Fruit fly (Drosophila melanogaster) whole organism, embryonic: Measurements from ENCODE around the gene Cpr30B.
A peak's percentile ranks its signal among the peaks of the same experiment; 100 is the strongest.

ENCODE experiments used
- Abd-B ChIP-seq: fragments of 200-800 bp; sonication (Bioruptor generic); optimal IDR thresholded peaks from 2 replicates; lab custom pipeline; 2018; ENCODE audit warnings: missing biosample characterization, mild to moderate bottlenecking, missing genetic modification characterization, moderate library complexity
- Blimp-1 ChIP-seq: fragments of 200-800 bp; sonication (Bioruptor generic); optimal IDR thresholded peaks from 3 replicates; lab custom pipeline; 2018; ENCODE audit warnings: missing biosample characterization, missing genetic modification characterization, mild to moderate bottlenecking, moderate library complexity, missing genetic modification reagents
- BtbVII ChIP-seq: fragments of 200-800 bp; sonication (Bioruptor generic); optimal IDR thresholded peaks from 3 replicates; lab custom pipeline; 2017; ENCODE audit warnings: missing biosample characterization, mild to moderate bottlenecking, missing genetic modification characterization
- CG10267 ChIP-seq: fragments of 200-800 bp; sonication (Bioruptor generic); optimal IDR thresholded peaks from 2 replicates; lab custom pipeline; 2018; ENCODE audit warnings: missing biosample characterization, mild to moderate bottlenecking, missing genetic modification characterization, moderate library complexity
- CG10565 ChIP-seq: fragments of 200-800 bp; sonication (Bioruptor generic); optimal IDR thresholded peaks from 3 replicates; lab custom pipeline; 2016; ENCODE audit warnings: missing biosample characterization, mild to moderate bottlenecking, missing genetic modification characterization
- CG12071 ChIP-seq: fragments of 200-800 bp; sonication (Bioruptor generic); optimal IDR thresholded peaks from 3 replicates; lab custom pipeline; 2018; ENCODE audit warnings: missing biosample characterization, mild to moderate bottlenecking, missing genetic modification characterization
- CG13123 ChIP-seq: fragments of 200-800 bp; sonication (Bioruptor generic); optimal IDR thresholded peaks from 2 replicates; lab custom pipeline; 2016; ENCODE audit warnings: missing biosample characterization, missing genetic modification characterization
- CG13296 ChIP-seq: fragments of 200-800 bp; sonication (Bioruptor generic); optimal IDR thresholded peaks from 3 replicates; lab custom pipeline; 2018; ENCODE audit warnings: missing biosample characterization, mild to moderate bottlenecking, missing genetic modification characterization
- CG14050 ChIP-seq: fragments of 200-800 bp; sonication (Bioruptor generic); IDR thresholded peaks from 3 replicates; pipeline ENCODE4 v1.3.6; 2022; ENCODE audit warnings: missing biosample characterization, missing genetic modification characterization
- CG14667 ChIP-seq: fragments of 200-800 bp; sonication (Bioruptor generic); IDR thresholded peaks from 2 replicates; pipeline ENCODE4 v1.3.6; 2022; ENCODE audit warnings: missing biosample characterization, missing genetic modification characterization
- CG14710 ChIP-seq: fragments of 200-800 bp; sonication (Bioruptor generic); optimal IDR thresholded peaks from 3 replicates; lab custom pipeline; 2019; ENCODE audit warnings: missing biosample characterization, mild to moderate bottlenecking, missing genetic modification characterization, moderate library complexity
- CG1603 ChIP-seq: fragments of 200-800 bp; sonication (Bioruptor generic); optimal IDR thresholded peaks from 2 replicates; lab custom pipeline; 2019; ENCODE audit warnings: missing biosample characterization, mild to moderate bottlenecking, missing genetic modification characterization, moderate library complexity
- CG17328 ChIP-seq: fragments of 200-800 bp; sonication (Bioruptor generic); IDR thresholded peaks from 2 replicates; pipeline ENCODE4 v1.3.6; 2022; ENCODE audit warnings: missing biosample characterization, missing genetic modification characterization
- CG30020 ChIP-seq: fragments of 200-800 bp; optimal IDR thresholded peaks from 2 replicates; lab custom pipeline; 2019; ENCODE audit warnings: missing biosample characterization, mild to moderate bottlenecking, missing genetic modification characterization, moderate library complexity
- CG31224 ChIP-seq: fragments of 200-800 bp; sonication (Bioruptor generic); IDR thresholded peaks from 2 replicates; pipeline ENCODE4 v1.3.6; 2022; ENCODE audit warnings: missing biosample characterization, missing genetic modification characterization
- CG3163 ChIP-seq: fragments of 200-800 bp; sonication (Bioruptor generic); optimal IDR thresholded peaks from 3 replicates; lab custom pipeline; 2016; ENCODE audit warnings: missing biosample characterization, missing genetic modification characterization
- CG3407 ChIP-seq: fragments of 200-800 bp; sonication (Bioruptor generic); optimal IDR thresholded peaks from 2 replicates; lab custom pipeline; 2018; ENCODE audit warnings: missing biosample characterization, mild to moderate bottlenecking, missing genetic modification characterization
- CG34376 ChIP-seq: fragments of 200-800 bp; sonication (Bioruptor generic); optimal IDR thresholded peaks from 2 replicates; lab custom pipeline; 2018; ENCODE audit warnings: missing biosample characterization, mild to moderate bottlenecking, missing genetic modification characterization
- CG4328 ChIP-seq: fragments of 200-800 bp; sonication (Bioruptor generic); optimal IDR thresholded peaks from 3 replicates; lab custom pipeline; 2017; ENCODE audit warnings: missing biosample characterization, missing genetic modification reagents, missing genetic modification characterization
- CG4360 ChIP-seq: fragments of 200-800 bp; sonication (Bioruptor generic); IDR thresholded peaks from 2 replicates; pipeline ENCODE4 v1.3.6; 2022; ENCODE audit warnings: missing biosample characterization, missing genetic modification characterization
- CG4617 ChIP-seq: fragments of 200-800 bp; sonication (Bioruptor generic); optimal IDR thresholded peaks from 3 replicates; lab custom pipeline; 2016; ENCODE audit warnings: missing biosample characterization, missing genetic modification characterization, borderline replicate concordance
- CG7357 ChIP-seq: fragments of 200-800 bp; sonication (Bioruptor generic); IDR thresholded peaks from 3 replicates; pipeline ENCODE4 v1.3.6; 2022; ENCODE audit warnings: missing biosample characterization, missing genetic modification characterization
- CG8388 ChIP-seq: fragments of 200-800 bp; sonication (Bioruptor generic); optimal IDR thresholded peaks from 2 replicates; lab custom pipeline; 2019; ENCODE audit warnings: missing biosample characterization, mild to moderate bottlenecking, missing genetic modification characterization, moderate library complexity
- Chrac-16 ChIP-seq: fragments of 200-800 bp; sonication (Bioruptor generic); optimal IDR thresholded peaks from 3 replicates; lab custom pipeline; 2016; ENCODE audit warnings: missing biosample characterization, missing genetic modification characterization
- Dad ChIP-seq: fragments of 200-800 bp; sonication (Bioruptor generic); optimal IDR thresholded peaks from 3 replicates; lab custom pipeline; 2016; ENCODE audit warnings: missing biosample characterization, missing genetic modification characterization
- ERR ChIP-seq: fragments of 200-800 bp; sonication (Bioruptor generic); optimal IDR thresholded peaks from 2 replicates; lab custom pipeline; 2016; ENCODE audit warnings: missing biosample characterization, missing genetic modification characterization
- Hand ChIP-seq: fragments of 200-800 bp; sonication (Bioruptor generic); optimal IDR thresholded peaks from 2 replicates; lab custom pipeline; 2017; ENCODE audit warnings: mild to moderate bottlenecking, missing biosample characterization, missing genetic modification reagents, missing genetic modification characterization
- Kr ChIP-seq: fragments of 200-800 bp; sonication (Bioruptor generic); optimal IDR thresholded peaks from 2 replicates; lab custom pipeline; 2017; ENCODE audit warnings: missing biosample characterization, mild to moderate bottlenecking, missing genetic modification characterization
- Lhr ChIP-seq: fragments of 200-800 bp; sonication (Bioruptor generic); optimal IDR thresholded peaks from 3 replicates; lab custom pipeline; 2017; ENCODE audit warnings: mild to moderate bottlenecking, missing biosample characterization, missing genetic modification reagents, missing genetic modification characterization
- Max ChIP-seq: fragments of 200-800 bp; sonication (Bioruptor generic); optimal IDR thresholded peaks from 2 replicates; lab custom pipeline; 2016; ENCODE audit warnings: missing biosample characterization, mild to moderate bottlenecking, missing genetic modification characterization
- Nf-YA ChIP-seq: fragments of 200-800 bp; sonication (Bioruptor generic); IDR thresholded peaks from 2 replicates; pipeline ENCODE4 v1.3.6; 2022; ENCODE audit warnings: missing biosample characterization, missing genetic modification characterization
- Oli ChIP-seq: fragments of 200-800 bp; sonication (Bioruptor generic); optimal IDR thresholded peaks from 2 replicates; lab custom pipeline; 2018; ENCODE audit warnings: missing biosample characterization, mild to moderate bottlenecking, missing genetic modification characterization, moderate library complexity
- Poxn ChIP-seq: fragments of 200-800 bp; sonication (Bioruptor generic); IDR thresholded peaks from 2 replicates; pipeline ENCODE4 v1.3.6; 2022; ENCODE audit warnings: missing biosample characterization, missing genetic modification characterization
- Sox102F ChIP-seq: fragments of 200-800 bp; sonication (Bioruptor generic); optimal IDR thresholded peaks from 2 replicates; lab custom pipeline; 2018; ENCODE audit warnings: missing biosample characterization, mild to moderate bottlenecking, missing genetic modification characterization, moderate library complexity
- Spps ChIP-seq: fragments of 200-800 bp; sonication (Bioruptor generic); optimal IDR thresholded peaks from 2 replicates; lab custom pipeline; 2018; ENCODE audit warnings: missing biosample characterization, mild to moderate bottlenecking, missing genetic modification characterization
- Xbp1 ChIP-seq: fragments of 200-800 bp; sonication (Bioruptor generic); optimal IDR thresholded peaks from 3 replicates; lab custom pipeline; 2016; ENCODE audit warnings: missing biosample characterization, mild to moderate bottlenecking, missing genetic modification characterization
- ato ChIP-seq: fragments of 200-800 bp; sonication (Bioruptor generic); IDR thresholded peaks from 2 replicates; pipeline ENCODE4 v1.3.6; 2022; ENCODE audit warnings: missing biosample characterization, missing genetic modification characterization; ENCODE audit not compliant: partially characterized antibody
- crp ChIP-seq, 2 experiments: fragments of 200-800 bp; sonication (Bioruptor generic); optimal IDR thresholded peaks; 2 replicates in 1 of 2; 3 replicates in 1 of 2; lab custom pipeline; 2017; ENCODE audit warnings: missing biosample characterization in 2 of 2, missing genetic modification characterization in 2 of 2, mild to moderate bottlenecking in 1 of 2, moderate library complexity in 1 of 2
- en ChIP-seq: fragments of 200-800 bp; sonication (Bioruptor generic); optimal IDR thresholded peaks from 2 replicates; lab custom pipeline; 2016; ENCODE audit warnings: missing biosample characterization, missing genetic modification characterization
- fd3F ChIP-seq: fragments of 200-800 bp; sonication (Bioruptor generic); optimal IDR thresholded peaks from 2 replicates; lab custom pipeline; 2018; ENCODE audit warnings: missing biosample characterization, mild to moderate bottlenecking, missing genetic modification characterization, moderate library complexity
- ham ChIP-seq: fragments of 200-800 bp; sonication (Bioruptor generic); IDR thresholded peaks from 2 replicates; pipeline ENCODE4 v1.3.6; 2022; ENCODE audit warnings: missing biosample characterization, missing genetic modification characterization
- ken ChIP-seq: fragments of 200-800 bp; sonication (Bioruptor generic); IDR thresholded peaks from 3 replicates; pipeline ENCODE4 v1.3.6; 2022; ENCODE audit warnings: missing biosample characterization, missing genetic modification characterization
- p53 ChIP-seq: fragments of 200-800 bp; sonication (Bioruptor generic); optimal IDR thresholded peaks from 2 replicates; lab custom pipeline; 2016; ENCODE audit warnings: missing biosample characterization, missing genetic modification characterization
- pan ChIP-seq, 4 experiments: fragments of >200 bp in 3 of 4; fragments of 200-800 bp in 1 of 4; sonication (Bioruptor generic) in 1 of 4; optimal IDR thresholded peaks in 3 of 4; IDR thresholded peaks in 1 of 4; 2 replicates each; pipeline versions ENCODE4 v1.3.6 to Lab custom; 2017 to 2022; ENCODE audit warnings: missing biosample characterization in 2 of 4, missing genetic modification characterization in 2 of 4, mixed read lengths in 1 of 4
- ro ChIP-seq: fragments of 200-800 bp; sonication (Bioruptor generic); IDR thresholded peaks from 2 replicates; pipeline ENCODE4 v1.3.6; 2022; ENCODE audit warnings: missing biosample characterization, missing genetic modification characterization
- schlank ChIP-seq: fragments of 200-800 bp; sonication (Bioruptor generic); optimal IDR thresholded peaks from 2 replicates; lab custom pipeline; 2018; ENCODE audit warnings: missing biosample characterization, mild to moderate bottlenecking, missing genetic modification characterization
- sens-2 ChIP-seq: fragments of 200-800 bp; sonication (Bioruptor generic); IDR thresholded peaks from 2 replicates; pipeline ENCODE4 v1.3.6; 2022; ENCODE audit warnings: missing biosample characterization, missing genetic modification characterization
- tio ChIP-seq: fragments of 200-800 bp; sonication (Bioruptor generic); optimal IDR thresholded peaks from 2 replicates; lab custom pipeline; 2017; ENCODE audit warnings: missing biosample characterization, missing genetic modification characterization, inconsistent platforms
- tll ChIP-seq, 2 experiments: fragments of 200-800 bp in 1 of 2; fragments of >200 bp in 1 of 2; sonication (Bioruptor generic) in 1 of 2; optimal IDR thresholded peaks; 2 replicates each; lab custom pipeline; 2017 to 2019; ENCODE audit warnings: missing biosample characterization in 2 of 2, missing genetic modification characterization in 2 of 2, mild to moderate bottlenecking in 1 of 2, moderate library complexity in 1 of 2
- vnd ChIP-seq: fragments of 200-800 bp; sonication (Bioruptor generic); IDR thresholded peaks from 3 replicates; pipeline ENCODE4 v1.3.6; 2022; ENCODE audit warnings: missing biosample characterization, missing genetic modification characterization; ENCODE audit not compliant: partially characterized antibody

Cpr30B gene

DNA sequence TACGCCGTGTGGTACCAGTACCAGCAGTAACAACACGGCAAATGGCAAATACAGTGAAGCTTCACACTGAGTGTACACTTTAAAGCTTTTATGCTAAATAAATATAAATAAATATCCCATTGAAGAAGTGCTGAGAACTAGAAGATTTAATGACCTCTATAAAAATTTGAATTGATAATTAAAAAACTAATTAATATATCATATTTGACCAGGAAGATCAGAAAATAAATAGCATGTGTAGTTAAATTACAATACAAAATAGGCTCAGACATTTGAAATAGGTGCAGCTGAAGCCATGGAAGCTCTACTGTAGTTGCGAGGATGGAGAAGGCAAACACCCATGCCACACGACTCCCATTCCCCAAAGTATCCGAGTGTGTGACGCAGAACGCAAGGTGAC, 21.8 kb downstream of the Cpr30B start (continued):
- TF ChIP-seq Lhr = no peak
- no peak for TF ChIP-seq vnd
- no peak for TF ChIP-seq schlank (tag; lab: Kevin White, UChicago)
- TF ChIP-seq CG1603 (tag; lab: Kevin White, UChicago) = no peak
- TF ChIP-seq CG13296 (GFP tag; lab: Kevin White, UChicago) = peak; percentile 49
- peak; percentile 33 for TF ChIP-seq Abd-B
- TF ChIP-seq Kr (GFP tag; lab: Kevin White, UChicago) = no peak
- peak; percentile 16 for TF ChIP-seq tio (GFP tag; lab: Kevin White, UChicago)
- TF ChIP-seq Xbp1 = peak; percentile 51
- no peak for TF ChIP-seq CG17328 (GFP tag; lab: Robert Waterston, UW)
- TF ChIP-seq Dad (GFP tag; lab: Kevin White, UChicago) = no peak
- no peak for TF ChIP-seq pan (optimal IDR thresholded peaks at IDR 0.05; lab: Kevin White, UChicago)
- TF ChIP-seq pan (GFP tag; optimal IDR thresholded peaks at IDR 0.05 in 1 of 2, IDR thresholded peaks at IDR 0.05 in 1 of 2) = peak in 1 of 2 experiments; percentile 63
- TF ChIP-seq CG3163 (GFP tag; lab: Kevin White, UChicago) = no peak
- TF ChIP-seq Poxn (GFP tag; lab: Robert Waterston, UW) = no peak
- TF ChIP-seq ro (GFP tag; lab: Robert Waterston, UW) = no peak
- peak; percentile 68 for TF ChIP-seq Sox102F (GFP tag; lab: Kevin White, UChicago)
- TF ChIP-seq ato (GFP tag; lab: Robert Waterston, UW) = no peak
- no peak for TF ChIP-seq ken (GFP tag; lab: Robert Waterston, UW)
- no peak for TF ChIP-seq crp (GFP tag; optimal IDR thresholded peaks at IDR 0.05; lab: Kevin White, UChicago)
- TF ChIP-seq CG31224 = no peak
- TF ChIP-seq CG8388 (GFP tag; lab: Kevin White, UChicago) = peak; percentile 36
- no peak for TF ChIP-seq CG30020
- TF ChIP-seq BtbVII (GFP tag; lab: Kevin White, UChicago) = no peak
- TF ChIP-seq CG4617 (GFP tag; lab: Kevin White, UChicago) = no peak
- no peak for TF ChIP-seq p53
- peak; percentile 12 for TF ChIP-seq CG10267 (tag; lab: Kevin White, UChicago)
- peak; percentile 41 for TF ChIP-seq fd3F (GFP tag; lab: Kevin White, UChicago)
- peak; percentile 38; the same call in 1 of the 2 replicates for TF ChIP-seq Nf-YA (GFP tag; lab: Robert Waterston, UW)
- no peak for TF ChIP-seq CG4360
- TF ChIP-seq CG14050 (GFP tag; lab: Robert Waterston, UW) = no peak
- TF ChIP-seq sens-2 = no peak
- no peak for TF ChIP-seq Chrac-16
- no peak for TF ChIP-seq ham
- TF ChIP-seq CG14710 (tag; lab: Kevin White, UChicago) = no peak
- no peak for TF ChIP-seq CG13123 (GFP tag; lab: Kevin White, UChicago)
- TF ChIP-seq Spps (tag; lab: Kevin White, UChicago) = no peak
- no peak for TF ChIP-seq Hand (GFP tag; lab: Kevin White, UChicago)
- peak; percentile 10 for TF ChIP-seq CG4328 (GFP tag; lab: Kevin White, UChicago)
- no peak for TF ChIP-seq Max
- no peak for TF ChIP-seq CG12071 (GFP tag; lab: Kevin White, UChicago)
- no peak for TF ChIP-seq CG3407 (GFP tag; lab: Kevin White, UChicago)
- no peak for TF ChIP-seq CG7357 (GFP tag; lab: Robert Waterston, UW)
- peak; percentile 59 for TF ChIP-seq Oli (tag; lab: Kevin White, UChicago)
- peak; percentile 50 for TF ChIP-seq Blimp-1 (GFP tag; lab: Kevin White, UChicago)
- no peak for TF ChIP-seq ERR (GFP tag; lab: Kevin White, UChicago)
- TF ChIP-seq en (GFP tag; lab: Kevin White, UChicago) = no peak
- TF ChIP-seq CG34376 (GFP tag; lab: Kevin White, UChicago) = no peak
- TF ChIP-seq tll (GFP tag; optimal IDR thresholded peaks at IDR 0.05; lab: Kevin White, UChicago) = no peak
- no peak for TF ChIP-seq CG14667
- no peak for TF ChIP-seq CG10565 (GFP tag; lab: Kevin White, UChicago)
